Worm (Caenorhabditis elegans): ENCODE data around the gene T01D3.1.

- TF ChIP-seq unc-62 (GFP tag; optimal IDR thresholded peaks at IDR 0.05) (no peak), nhr-10 (tag; optimal IDR thresholded peaks at IDR 0.05) (no peak), elt-1 (tag; optimal IDR thresholded peaks at IDR 0.05) (no peak), mbf-1 (tag; optimal IDR thresholded peaks at IDR 0.05) (no peak), nhr-77 (tag; optimal IDR thresholded peaks at IDR 0.05) (no peak), lsy-2 (tag; optimal IDR thresholded peaks at IDR 0.05) (no peak), fos-1 (tag; optimal IDR thresholded peaks at IDR 0.05) (no peak), C34F6.9 (tag; optimal IDR thresholded peaks at IDR 0.05) (no peak)
These were observed 23.2 kb upstream of the T01D3.1 start for ce11 chrV:13666460-13666859.
